Worm (Caenorhabditis elegans): ENCODE data around the gene T05A8.7.

The T05A8.7 gene

DNA sequence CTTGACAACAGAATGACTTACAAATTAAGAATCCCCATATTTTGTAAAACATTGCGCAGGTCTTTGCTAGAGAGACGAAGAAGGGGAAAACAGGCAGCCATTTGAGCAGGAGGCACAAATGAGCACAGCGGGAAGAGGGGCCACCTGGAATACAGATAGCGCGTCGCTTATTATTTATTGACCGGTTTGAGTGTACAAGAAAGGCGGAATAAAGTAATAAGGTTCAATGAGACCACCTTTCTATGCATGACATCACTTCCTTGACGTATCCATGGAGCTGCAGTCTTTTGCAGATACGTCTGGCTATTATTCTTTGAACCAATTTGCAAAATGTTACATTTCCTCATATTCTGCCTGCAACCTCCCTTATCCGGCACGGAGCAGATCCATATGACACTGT is 32.8 kb upstream of the T05A8.7 start, which contains the start of gene fbxb-111:
Gene fbxb-111 (minus strand): TSS at position 101 of the 400 bp plus-strand sequence.
- TF ChIP-seq elt-3 (tag; optimal IDR thresholded peaks at IDR 0.05): no peak
- TF ChIP-seq nhr-12 (tag; optimal IDR thresholded peaks at IDR 0.05): no peak
- TF ChIP-seq mab-5 (tag; optimal IDR thresholded peaks at IDR 0.05): no peak
- no peak for TF ChIP-seq lin-13 (tag; optimal IDR thresholded peaks at IDR 0.05)
- no peak for TF ChIP-seq M03D4.4 (tag; optimal IDR thresholded peaks at IDR 0.05)
- no peak for TF ChIP-seq unc-120 (tag; optimal IDR thresholded peaks at IDR 0.05; ENCODE audit: poor library complexity, severe bottlenecking)
- no peak for TF ChIP-seq mep-1 (tag; optimal IDR thresholded peaks at IDR 0.05)
- TF ChIP-seq zip-8 (tag; optimal IDR thresholded peaks at IDR 0.05): no peak
- no peak for TF ChIP-seq mls-2 (tag; optimal IDR thresholded peaks at IDR 0.05)
- no peak for TF ChIP-seq flh-1 (GFP tag; optimal IDR thresholded peaks at IDR 0.05)
- no peak for TF ChIP-seq tbx-8 (GFP tag; optimal IDR thresholded peaks at IDR 0.05)
- no peak for TF ChIP-seq sem-2 (GFP tag; optimal IDR thresholded peaks at IDR 0.05)
- TF ChIP-seq ham-2 (GFP tag; optimal IDR thresholded peaks at IDR 0.05): no peak
- TF ChIP-seq drap-1 (GFP tag; optimal IDR thresholded peaks at IDR 0.05): no peak
- no peak for TF ChIP-seq nhr-237 (tag; optimal IDR thresholded peaks at IDR 0.05)
- TF ChIP-seq lsy-2 (tag; optimal IDR thresholded peaks at IDR 0.05): no peak
- TF ChIP-seq blmp-1 (tag; optimal IDR thresholded peaks at IDR 0.05): no peak

DNA sequence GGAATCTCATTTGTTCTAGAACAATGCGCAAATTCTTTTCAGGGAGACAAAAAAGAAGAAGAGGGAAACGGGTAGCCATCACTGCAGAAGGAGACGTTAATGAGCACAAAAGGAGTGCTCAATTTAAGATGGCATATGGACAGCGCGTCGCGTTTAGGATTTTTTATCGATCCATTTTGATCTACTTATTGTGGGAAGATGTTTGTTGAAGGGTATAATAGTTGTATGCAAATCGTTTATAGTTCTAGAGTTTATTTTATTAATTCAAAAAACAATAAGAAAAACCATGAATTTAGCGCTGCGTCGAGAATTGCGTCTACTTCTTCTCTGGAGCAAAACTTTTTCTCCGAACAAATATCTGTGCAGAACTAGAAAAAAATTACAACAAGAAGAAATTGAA is 31.4 kb upstream of the T05A8.7 start, which contains the start of gene sdz-9:
Gene sdz-9 (minus strand): TSS at position 101 of the 400 bp plus-strand sequence.
- TF ChIP-seq unc-120 (tag; optimal IDR thresholded peaks at IDR 0.05; ENCODE audit: poor library complexity, severe bottlenecking) (no peak), pha-4 (tag; optimal IDR thresholded peaks at IDR 0.05) (no peak), nhr-76 (tag; optimal IDR thresholded peaks at IDR 0.05) (no peak), ztf-11 (tag; optimal IDR thresholded peaks at IDR 0.05) (no peak), sem-2 (GFP tag; optimal IDR thresholded peaks at IDR 0.05) (no peak)

DNA sequence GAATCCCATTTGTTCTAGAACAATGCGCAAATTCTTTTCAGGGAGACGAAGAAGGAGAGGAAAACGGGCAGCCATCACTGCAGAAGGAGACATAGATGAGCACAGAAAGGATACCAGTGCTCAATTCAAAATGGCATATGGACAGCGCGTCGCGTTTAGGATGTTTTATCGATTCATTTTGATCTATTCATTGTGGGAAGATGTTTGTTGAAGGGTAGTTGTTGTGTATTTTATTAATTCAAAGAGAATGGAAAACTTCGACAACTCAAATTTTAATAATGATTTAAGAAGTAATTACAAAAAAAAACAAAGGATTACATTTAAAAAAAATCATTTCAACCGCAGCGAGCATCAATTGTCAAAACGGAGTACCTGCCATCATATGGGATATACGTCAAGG is 30.0 kb upstream of the T05A8.7 start, which contains the start of gene sdz-10:
Gene sdz-10 (minus strand): TSS at position 101 of the 400 bp plus-strand sequence.
- TF ChIP-seq unc-120 (tag; optimal IDR thresholded peaks at IDR 0.05; ENCODE audit: poor library complexity, severe bottlenecking) (no peak), ceh-39 (tag; optimal IDR thresholded peaks at IDR 0.05) (peak; percentile 18)

DNA sequence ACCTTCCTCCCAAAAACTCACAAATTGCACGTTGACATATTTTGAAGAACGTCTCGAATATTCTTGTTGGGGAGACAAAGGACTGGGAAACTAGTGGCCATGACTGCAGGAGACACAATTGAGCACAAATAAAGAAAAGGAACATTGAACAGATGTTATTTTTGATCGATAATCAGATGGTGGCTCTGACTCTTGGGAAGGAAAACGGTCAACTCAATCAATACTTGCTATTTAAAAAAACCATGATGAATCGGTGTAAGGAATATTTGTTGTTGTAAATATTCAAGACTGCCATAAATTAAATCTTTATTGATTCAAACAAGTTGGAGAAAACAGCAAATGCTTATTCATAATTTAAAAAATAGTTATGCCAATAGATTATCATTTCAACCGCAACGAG is 28.6 kb upstream of the T05A8.7 start, which contains the start of gene fbxb-105:
Gene fbxb-105 (minus strand): TSS at position 101 of the 400 bp plus-strand sequence.
- peak; percentile 59 for TF ChIP-seq cnd-1 (tag; optimal IDR thresholded peaks at IDR 0.05)
- TF ChIP-seq nhr-28 (tag; optimal IDR thresholded peaks at IDR 0.05): no peak
- peak; percentile 38 for TF ChIP-seq ceh-39 (tag; optimal IDR thresholded peaks at IDR 0.05)

ce11 chrII:2769021-2769420 is 26.9 kb upstream of the T05A8.7 start, which contains the start of gene F08D12.7:
Gene F08D12.7 (minus strand): TSS chrII:2769121.
- TF ChIP-seq hlh-1 (tag; optimal IDR thresholded peaks at IDR 0.05) (peak; percentile 88), ceh-39 (tag; optimal IDR thresholded peaks at IDR 0.05) (no peak)

ce11 chrII:2766331-2766730 is 24.2 kb upstream of the T05A8.7 start, which contains the start of gene F08D12.15:
Gene F08D12.15 (plus strand): TSS chrII:2766631.
- TF ChIP-seq nhr-237 (tag; optimal IDR thresholded peaks at IDR 0.05) (no peak), zip-8 (tag; optimal IDR thresholded peaks at IDR 0.05) (no peak), sptf-1 (tag; optimal IDR thresholded peaks at IDR 0.05) (no peak), M03D4.4 (tag; optimal IDR thresholded peaks at IDR 0.05) (no peak), ceh-39 (tag; optimal IDR thresholded peaks at IDR 0.05) (no peak), mls-2 (tag; optimal IDR thresholded peaks at IDR 0.05) (no peak), hlh-1 (tag; optimal IDR thresholded peaks at IDR 0.05) (no peak), elt-3 (tag; optimal IDR thresholded peaks at IDR 0.05) (no peak), nhr-12 (tag; optimal IDR thresholded peaks at IDR 0.05) (no peak), ztf-11 (tag; optimal IDR thresholded peaks at IDR 0.05) (no peak), elt-1 (tag; optimal IDR thresholded peaks at IDR 0.05; ENCODE audit: borderline replicate concordance, insufficient read depth) (no peak), ces-1 (GFP tag; optimal IDR thresholded peaks at IDR 0.05) (no peak), blmp-1 (tag; optimal IDR thresholded peaks at IDR 0.05) (no peak), lsy-2 (tag; optimal IDR thresholded peaks at IDR 0.05) (no peak), nhr-2 (tag; optimal IDR thresholded peaks at IDR 0.05) (no peak), drap-1 (GFP tag; optimal IDR thresholded peaks at IDR 0.05) (no peak)

Data from whole organism, mixed stage, embryonic.